Fruit fly (Drosophila melanogaster) whole organism, wandering third instar larva: ENCODE results near the gene CG32445.

ENCODE experiments used
- Abd-B ChIP-seq: fragments of >200 bp; optimal IDR thresholded peaks from 2 replicates; lab custom pipeline; 2017; ENCODE audit warnings: missing biosample characterization, missing genetic modification characterization
- CG9705 ChIP-seq: fragments of 200-800 bp; sonication (Bioruptor generic); optimal IDR thresholded peaks from 2 replicates; lab custom pipeline; 2018; ENCODE audit warnings: missing biosample characterization, mild to moderate bottlenecking, missing genetic modification characterization
- Dfd ChIP-seq: fragments of >200 bp; optimal IDR thresholded peaks from 2 replicates; lab custom pipeline; 2017; ENCODE audit warnings: missing biosample characterization, missing genetic modification characterization
- Hr83 ChIP-seq: fragments of 200-300 bp; sonication (Bioruptor generic); optimal IDR thresholded peaks from 2 replicates; lab custom pipeline; 2016; ENCODE audit warnings: missing biosample characterization, mild to moderate bottlenecking, missing genetic modification characterization, moderate library complexity; ENCODE audit not compliant: poor library complexity, severe bottlenecking
- Myc ChIP-seq: fragments of >200 bp; optimal IDR thresholded peaks from 2 replicates; lab custom pipeline; 2017
- OdsH ChIP-seq: fragments of 200-800 bp; sonication (Bioruptor generic); optimal IDR thresholded peaks from 2 replicates; lab custom pipeline; 2016; ENCODE audit warnings: missing biosample characterization, mild to moderate bottlenecking, missing genetic modification characterization
- Rel ChIP-seq, 2 experiments: fragments of 200-800 bp; sonication (Bioruptor generic) in 1 of 2; optimal IDR thresholded peaks; 2 replicates in 1 of 2; 3 replicates in 1 of 2; lab custom pipeline; 2016 to 2019; ENCODE audit warnings: mild to moderate bottlenecking in 2 of 2, missing biosample characterization in 2 of 2, missing genetic modification characterization in 2 of 2, moderate library complexity in 1 of 2
- foxo ChIP-seq, 2 experiments: fragments of 200-800 bp; sonication (Bioruptor generic); optimal IDR thresholded peaks; 2 replicates in 1 of 2; 3 replicates in 1 of 2; lab custom pipeline; 2016 to 2017; ENCODE audit warnings: missing biosample characterization in 2 of 2, missing genetic modification characterization in 2 of 2
- h ChIP-seq: fragments of 200-800 bp; sonication (Bioruptor generic); optimal IDR thresholded peaks from 3 replicates; lab custom pipeline; 2016; ENCODE audit warnings: missing biosample characterization, mild to moderate bottlenecking, missing genetic modification characterization
- jim ChIP-seq: fragments of 175-275, 200-325 bp; sonication (Bioruptor generic); optimal IDR thresholded peaks from 2 replicates; lab custom pipeline; 2016; ENCODE audit warnings: missing biosample characterization, mild to moderate bottlenecking, missing genetic modification characterization
- pan ChIP-seq: fragments of >200 bp; optimal IDR thresholded peaks from 2 replicates; lab custom pipeline; 2017
- psq ChIP-seq: fragments of 200-800 bp; sonication (Bioruptor generic); optimal IDR thresholded peaks from 3 replicates; lab custom pipeline; 2017; ENCODE audit warnings: missing biosample characterization, mild to moderate bottlenecking, missing genetic modification characterization, moderate library complexity
- usp ChIP-seq: fragments of >200 bp; optimal IDR thresholded peaks from 2 replicates; lab custom pipeline; 2017; ENCODE audit warnings: missing biosample characterization, missing genetic modification characterization

- no peak for TF ChIP-seq usp
- no peak for TF ChIP-seq psq (GFP tag; lab: Kevin White, UChicago)
- no peak for TF ChIP-seq OdsH
- TF ChIP-seq pan (lab: Kevin White, UChicago): no peak
- no peak for TF ChIP-seq Rel (GFP tag; optimal IDR thresholded peaks at IDR 0.05; lab: Kevin White, UChicago)
- no peak for TF ChIP-seq Rel (tag; optimal IDR thresholded peaks at IDR 0.05; lab: Kevin White, UChicago)
- TF ChIP-seq CG9705 (GFP tag; lab: Kevin White, UChicago): no peak
- no peak for TF ChIP-seq Dfd (GFP tag; lab: Kevin White, UChicago)
- no peak for TF ChIP-seq Hr83 (GFP tag; lab: Kevin White, UChicago)
- TF ChIP-seq jim: no peak
- no peak for TF ChIP-seq h (GFP tag; lab: Kevin White, UChicago)
- TF ChIP-seq Myc (lab: Kevin White, UChicago): no peak
- TF ChIP-seq Abd-B: no peak
- TF ChIP-seq foxo (GFP tag; optimal IDR thresholded peaks at IDR 0.05; lab: Kevin White, UChicago): peak in 1 of 2 experiments; percentile 74
Measured at dm6 chr3L:21679687-21680086, 40.5 kb downstream of the CG32445 start, which contains the start of the genes Als2 and CG11248.
